Fruit fly (Drosophila melanogaster): ENCODE data around the gene CG32751.

The CG32751 gene

dm6 chrX:6198554-6198953 is at the start of gene CG32751:
CG32751 (minus strand) TSS chrX:6198654.
- no peak for TF ChIP-seq Dll (optimal IDR thresholded peaks at IDR 0.05)

- no peak for TF ChIP-seq CG8478 (optimal IDR thresholded peaks at IDR 0.05)
- no peak for TF ChIP-seq usp (GFP tag; optimal IDR thresholded peaks at IDR 0.05)
- TF ChIP-seq psq (optimal IDR thresholded peaks at IDR 0.05), result no peak
- no peak for TF ChIP-seq EcR (GFP tag; optimal IDR thresholded peaks at IDR 0.05)
- TF ChIP-seq Dll (optimal IDR thresholded peaks at IDR 0.05), result no peak
- TF ChIP-seq pan (optimal IDR thresholded peaks at IDR 0.05), result no peak
These were observed 38.6 kb upstream of the CG32751 start, which contains the start of gene CG14445 for dm6 chrX:6237015-6237414. CG14445 (plus strand) TSS chrX:6237315.

- TF ChIP-seq Dll (optimal IDR thresholded peaks at IDR 0.05), result no peak
- TF ChIP-seq EcR (GFP tag; optimal IDR thresholded peaks at IDR 0.05), result no peak
- no peak for TF ChIP-seq usp (GFP tag; optimal IDR thresholded peaks at IDR 0.05)
- no peak for TF ChIP-seq psq (optimal IDR thresholded peaks at IDR 0.05)
- no peak for TF ChIP-seq CG8478 (optimal IDR thresholded peaks at IDR 0.05)
- no peak for TF ChIP-seq pan (optimal IDR thresholded peaks at IDR 0.05)
These were observed 33.3 kb upstream of the CG32751 start for dm6 chrX:6231764-6232163.

dm6 chrX:6225472-6226049 is 27.1 kb upstream of the CG32751 start, which contains the start of gene dtn:
dtn (plus strand) TSS chrX:6225647.
- no peak for TF ChIP-seq EcR (GFP tag; optimal IDR thresholded peaks at IDR 0.05)
- TF ChIP-seq Dll (optimal IDR thresholded peaks at IDR 0.05), result no peak
- no peak for TF ChIP-seq psq (optimal IDR thresholded peaks at IDR 0.05)
- TF ChIP-seq usp (GFP tag; optimal IDR thresholded peaks at IDR 0.05), result no peak

- no peak for TF ChIP-seq psq (optimal IDR thresholded peaks at IDR 0.05)
- TF ChIP-seq pan (optimal IDR thresholded peaks at IDR 0.05), result peak; percentile 22
- no peak for TF ChIP-seq EcR (GFP tag; optimal IDR thresholded peaks at IDR 0.05)
- TF ChIP-seq Dll (optimal IDR thresholded peaks at IDR 0.05), result no peak
- no peak for TF ChIP-seq CG8478 (optimal IDR thresholded peaks at IDR 0.05)
These were observed 26.1 kb upstream of the CG32751 start, which contains the start of gene sqh for dm6 chrX:6224225-6225190. sqh (minus strand) TSS chrX:6225140.

dm6 chrX:6219845-6220345 is 21.4 kb upstream of the CG32751 start, which contains the start of gene Efr:
Efr (plus strand) TSS chrX:6219957.
- TF ChIP-seq usp (GFP tag; optimal IDR thresholded peaks at IDR 0.05), result no peak
- no peak for TF ChIP-seq pan (optimal IDR thresholded peaks at IDR 0.05)
- TF ChIP-seq Dll (optimal IDR thresholded peaks at IDR 0.05), result no peak
- TF ChIP-seq EcR (GFP tag; optimal IDR thresholded peaks at IDR 0.05), result no peak
- no peak for TF ChIP-seq psq (optimal IDR thresholded peaks at IDR 0.05)
- no peak for TF ChIP-seq CG8478 (optimal IDR thresholded peaks at IDR 0.05)

dm6 chrX:6219227-6219626 is 20.8 kb upstream of the CG32751 start, which contains the start of gene Btnd:
Btnd (minus strand) TSS chrX:6219327.
- no peak for TF ChIP-seq EcR (GFP tag; optimal IDR thresholded peaks at IDR 0.05)
- no peak for TF ChIP-seq usp (GFP tag; optimal IDR thresholded peaks at IDR 0.05)
- no peak for TF ChIP-seq Dll (optimal IDR thresholded peaks at IDR 0.05)
- TF ChIP-seq psq (optimal IDR thresholded peaks at IDR 0.05), result no peak
- no peak for TF ChIP-seq CG8478 (optimal IDR thresholded peaks at IDR 0.05)
- TF ChIP-seq pan (optimal IDR thresholded peaks at IDR 0.05), result no peak

dm6 chrX:6216650-6217049 is 18.2 kb upstream of the CG32751 start:
- TF ChIP-seq Dll (optimal IDR thresholded peaks at IDR 0.05) (no peak), EcR (GFP tag; optimal IDR thresholded peaks at IDR 0.05) (no peak), pan (optimal IDR thresholded peaks at IDR 0.05) (no peak), psq (optimal IDR thresholded peaks at IDR 0.05) (no peak), CG8478 (optimal IDR thresholded peaks at IDR 0.05) (no peak), usp (GFP tag; optimal IDR thresholded peaks at IDR 0.05) (no peak)

- TF ChIP-seq EcR (GFP tag; optimal IDR thresholded peaks at IDR 0.05) (no peak), CG8478 (optimal IDR thresholded peaks at IDR 0.05) (no peak), pan (optimal IDR thresholded peaks at IDR 0.05) (no peak), usp (GFP tag; optimal IDR thresholded peaks at IDR 0.05) (no peak), Dll (optimal IDR thresholded peaks at IDR 0.05) (no peak), psq (optimal IDR thresholded peaks at IDR 0.05) (no peak)
These were observed 6.6 kb upstream of the CG32751 start for dm6 chrX:6205099-6205498.

dm6 chrX:6202509-6202979 is 4.1 kb upstream of the CG32751 start, which contains the start of gene vanin-like:
vanin-like (minus strand) TSS chrX:6202559.
- TF ChIP-seq EcR (GFP tag; optimal IDR thresholded peaks at IDR 0.05), result no peak
- no peak for TF ChIP-seq CG8478 (optimal IDR thresholded peaks at IDR 0.05)
- no peak for TF ChIP-seq pan (optimal IDR thresholded peaks at IDR 0.05)
- TF ChIP-seq psq (optimal IDR thresholded peaks at IDR 0.05), result no peak

dm6 chrX:6201459-6201858 is 3.0 kb upstream of the CG32751 start:
- TF ChIP-seq usp (GFP tag; optimal IDR thresholded peaks at IDR 0.05), result no peak
- no peak for TF ChIP-seq psq (optimal IDR thresholded peaks at IDR 0.05)
- TF ChIP-seq EcR (GFP tag; optimal IDR thresholded peaks at IDR 0.05), result no peak
- TF ChIP-seq Dll (optimal IDR thresholded peaks at IDR 0.05), result no peak
- no peak for TF ChIP-seq CG8478 (optimal IDR thresholded peaks at IDR 0.05)
- no peak for TF ChIP-seq pan (optimal IDR thresholded peaks at IDR 0.05)

- TF ChIP-seq psq (optimal IDR thresholded peaks at IDR 0.05), result no peak
- no peak for TF ChIP-seq Dll (optimal IDR thresholded peaks at IDR 0.05)
- TF ChIP-seq usp (GFP tag; optimal IDR thresholded peaks at IDR 0.05), result no peak
- TF ChIP-seq CG8478 (optimal IDR thresholded peaks at IDR 0.05), result no peak
- TF ChIP-seq EcR (GFP tag; optimal IDR thresholded peaks at IDR 0.05), result no peak
- no peak for TF ChIP-seq pan (optimal IDR thresholded peaks at IDR 0.05)
These were observed 1.3 kb upstream of the CG32751 start, which contains the start of gene CG43090 for dm6 chrX:6199791-6200190. CG43090 (minus strand) TSS chrX:6199891.
